Fruit fly (Drosophila melanogaster) Kc167 (cell line): ENCODE results near the gene eloF.

Experiments
- Myc ChIP-seq: fragments of >200 bp; optimal IDR thresholded peaks from 2 replicates; lab custom pipeline; 2017; ENCODE audit warnings: missing external identifiers
- Sin3A ChIP-seq: fragments of >200 bp; optimal IDR thresholded peaks from 2 replicates; lab custom pipeline; 2018; ENCODE audit warnings: missing external identifiers
- h ChIP-seq: fragments of >200 bp; optimal IDR thresholded peaks from 3 replicates; lab custom pipeline; 2018; ENCODE audit warnings: missing external identifiers
- insv ChIP-seq: fragments of >200 bp; optimal IDR thresholded peaks from 3 replicates; lab custom pipeline; 2018; ENCODE audit warnings: missing external identifiers
- psq ChIP-seq: fragments of >200 bp; optimal IDR thresholded peaks from 2 replicates; lab custom pipeline; 2017; ENCODE audit warnings: missing external identifiers
- ttk ChIP-seq: sonication (Bioruptor generic); optimal IDR thresholded peaks from 2 replicates; lab custom pipeline; 2017; ENCODE audit warnings: missing external identifiers

The eloF gene

dm6 chr3R:9791177-9791806 lies 22.7 kb upstream of the eloF start, which contains the start of the genes CG12945 and CG8507:
CG12945 (minus strand) TSS chr3R:9791221.
CG8507 (plus strand) TSS chr3R:9791483.
- TF ChIP-seq psq: no peak

DNA sequence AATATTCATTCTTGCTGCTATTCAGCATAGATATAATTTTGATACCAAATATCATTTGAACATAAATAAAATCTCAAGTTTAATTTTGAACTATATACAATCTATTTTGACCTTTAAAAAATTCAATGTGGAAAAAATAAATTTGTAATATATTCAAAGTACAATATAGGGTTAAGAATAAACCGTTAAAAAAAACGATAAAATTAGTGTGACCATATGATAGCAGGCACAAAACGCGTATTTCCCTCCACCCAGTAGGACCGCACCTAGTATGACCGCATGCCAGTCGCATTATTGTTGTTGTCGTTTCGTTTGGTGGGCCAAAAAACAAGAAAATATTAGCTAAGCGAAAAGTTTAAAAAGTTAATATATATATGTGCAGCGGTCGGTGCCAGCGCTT lies 20.9 kb upstream of the eloF start, which contains the start of gene CG8516:
CG8516 (plus strand) TSS at position 278 of the 400 bp plus-strand sequence.
- TF ChIP-seq insv (lab: Kevin White, UChicago): no peak
- no peak for TF ChIP-seq Myc (lab: Kevin White, UChicago)
- no peak for TF ChIP-seq Sin3A (lab: Kevin White, UChicago)
- no peak for TF ChIP-seq h (lab: Kevin White, UChicago)
- no peak for TF ChIP-seq ttk (lab: Kevin White, UChicago)
- no peak for TF ChIP-seq psq

- TF ChIP-seq ttk (lab: Kevin White, UChicago): no peak
- no peak for TF ChIP-seq insv (lab: Kevin White, UChicago)
- no peak for TF ChIP-seq psq
- no peak for TF ChIP-seq h (lab: Kevin White, UChicago)
- TF ChIP-seq Myc (lab: Kevin White, UChicago): no peak
- TF ChIP-seq Sin3A (lab: Kevin White, UChicago): no peak
Measured at dm6 chr3R:9800644-9801330, 13.2 kb upstream of the eloF start, which contains the start of the genes CG9467 and CG8526. CG9467 (minus strand) TSS chr3R:9801026. CG8526 (plus strand) TSS chr3R:9801280.

- TF ChIP-seq h (lab: Kevin White, UChicago): no peak
- no peak for TF ChIP-seq ttk (lab: Kevin White, UChicago)
- TF ChIP-seq psq: no peak
- TF ChIP-seq insv (lab: Kevin White, UChicago): no peak
- TF ChIP-seq Sin3A (lab: Kevin White, UChicago): no peak
- no peak for TF ChIP-seq Myc (lab: Kevin White, UChicago)
Measured at dm6 chr3R:9808946-9809545, 4.9 kb upstream of the eloF start, which contains the start of gene FBXO11. FBXO11 (minus strand) TSS chr3R:9809368.

DNA sequence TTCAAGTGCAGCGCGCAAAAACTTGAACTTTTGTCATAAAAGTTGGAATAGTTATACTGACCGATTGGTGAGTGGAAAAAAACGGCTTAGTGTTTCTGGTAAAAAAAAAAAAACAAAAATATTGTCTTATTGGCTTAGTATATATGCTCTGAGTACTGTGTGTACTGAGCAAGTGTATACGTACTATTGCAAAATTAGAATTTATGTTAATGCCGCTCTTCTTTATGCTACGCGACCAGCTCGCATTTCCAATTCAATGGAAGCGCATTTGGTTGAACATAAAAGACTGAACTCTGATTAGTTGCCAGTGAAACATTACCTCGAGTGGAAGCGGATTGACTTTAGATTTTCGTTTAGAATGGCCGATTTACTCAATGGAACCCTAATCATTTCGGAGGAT lies 1.5 kb upstream of the eloF start, which contains the start of gene CG8534:
CG8534 (plus strand) TSS at position 301 of the 400 bp plus-strand sequence.
- TF ChIP-seq Myc (lab: Kevin White, UChicago): no peak
- no peak for TF ChIP-seq psq
- TF ChIP-seq h (lab: Kevin White, UChicago): no peak
- no peak for TF ChIP-seq Sin3A (lab: Kevin White, UChicago)
- TF ChIP-seq insv (lab: Kevin White, UChicago): no peak
- TF ChIP-seq ttk (lab: Kevin White, UChicago): no peak

DNA sequence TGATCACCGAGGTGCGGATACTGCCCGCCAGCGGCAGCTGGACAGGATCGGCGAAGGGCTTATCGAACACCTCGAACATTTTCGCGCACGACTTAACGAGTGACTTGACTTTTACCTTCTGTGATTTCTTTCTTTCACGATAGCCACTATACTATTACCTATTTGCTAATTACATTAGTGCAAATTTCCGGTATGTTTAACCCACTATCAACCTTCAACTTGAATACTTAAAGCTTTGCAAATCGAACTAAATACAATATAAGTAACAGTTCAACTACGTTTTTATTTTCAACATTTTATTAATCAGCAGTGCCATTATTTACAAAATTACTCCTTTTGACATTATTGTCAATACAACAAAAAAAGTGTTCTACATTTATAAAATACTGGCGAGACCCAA lies 2.9 kb downstream of the eloF start, which contains the start of gene CG16904:
CG16904 (minus strand) TSS at position 101 of the 400 bp plus-strand sequence.
- no peak for TF ChIP-seq Sin3A (lab: Kevin White, UChicago)
- TF ChIP-seq Myc (lab: Kevin White, UChicago): no peak
- no peak for TF ChIP-seq psq
- TF ChIP-seq h (lab: Kevin White, UChicago): no peak
- no peak for TF ChIP-seq ttk (lab: Kevin White, UChicago)
- no peak for TF ChIP-seq insv (lab: Kevin White, UChicago)

DNA sequence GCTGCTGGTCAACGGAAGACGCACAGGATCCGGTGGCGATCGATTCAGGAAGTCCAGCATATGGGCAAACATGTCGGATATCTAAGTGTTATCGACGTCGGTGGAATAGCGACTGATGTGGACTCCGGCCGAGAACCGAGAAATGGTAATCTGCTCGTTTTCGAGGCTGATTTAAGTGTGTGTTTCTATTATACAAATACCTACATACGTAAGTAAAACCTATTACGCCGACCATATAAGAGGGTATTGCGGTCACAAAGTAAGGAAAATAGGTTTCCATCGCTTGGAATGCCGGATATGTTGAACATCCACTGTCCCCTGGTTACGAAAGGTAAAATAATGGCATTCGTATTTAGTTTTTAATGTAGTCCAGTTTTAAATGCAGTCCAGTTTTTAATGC lies 4.3 kb downstream of the eloF start, which contains the start of gene CG9459:
CG9459 (minus strand) TSS at position 101 of the 400 bp plus-strand sequence.
- TF ChIP-seq ttk (lab: Kevin White, UChicago): no peak
- no peak for TF ChIP-seq Myc (lab: Kevin White, UChicago)
- TF ChIP-seq psq: no peak
- TF ChIP-seq h (lab: Kevin White, UChicago): no peak
- TF ChIP-seq insv (lab: Kevin White, UChicago): no peak
- TF ChIP-seq Sin3A (lab: Kevin White, UChicago): no peak

- TF ChIP-seq h (lab: Kevin White, UChicago): no peak
- TF ChIP-seq Sin3A (lab: Kevin White, UChicago): no peak
- no peak for TF ChIP-seq psq
- no peak for TF ChIP-seq insv (lab: Kevin White, UChicago)
- TF ChIP-seq Myc (lab: Kevin White, UChicago): no peak
- TF ChIP-seq ttk (lab: Kevin White, UChicago): no peak
Measured at dm6 chr3R:9819777-9820176, 5.8 kb downstream of the eloF start, which contains the start of gene CG9458. CG9458 (minus strand) TSS chr3R:9819877.

DNA sequence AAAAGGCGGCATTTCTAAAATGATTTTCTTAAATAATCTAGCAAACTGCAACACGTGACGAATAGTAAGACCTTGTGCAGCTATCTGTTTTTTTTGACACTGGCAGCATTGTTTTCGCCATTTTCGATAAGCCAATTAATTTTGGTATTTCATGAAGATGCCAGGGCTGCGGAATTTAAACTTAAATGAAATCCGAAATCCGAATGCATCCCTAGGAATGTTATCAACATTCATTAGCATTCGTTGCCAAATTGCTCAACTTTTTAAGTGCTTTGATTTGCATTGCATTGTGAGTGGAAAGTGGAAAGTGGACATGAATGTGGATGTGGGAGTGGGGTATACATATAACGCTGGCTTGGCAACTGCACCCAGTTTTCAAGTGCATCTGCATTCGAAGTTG lies 7.1 kb downstream of the eloF start, which contains the start of gene CG42857:
CG42857 (minus strand) TSS at position 101 of the 400 bp plus-strand sequence.
- TF ChIP-seq psq: no peak
- TF ChIP-seq h (lab: Kevin White, UChicago): no peak
- no peak for TF ChIP-seq Myc (lab: Kevin White, UChicago)
- TF ChIP-seq Sin3A (lab: Kevin White, UChicago): no peak
- no peak for TF ChIP-seq insv (lab: Kevin White, UChicago)
- no peak for TF ChIP-seq ttk (lab: Kevin White, UChicago)

DNA sequence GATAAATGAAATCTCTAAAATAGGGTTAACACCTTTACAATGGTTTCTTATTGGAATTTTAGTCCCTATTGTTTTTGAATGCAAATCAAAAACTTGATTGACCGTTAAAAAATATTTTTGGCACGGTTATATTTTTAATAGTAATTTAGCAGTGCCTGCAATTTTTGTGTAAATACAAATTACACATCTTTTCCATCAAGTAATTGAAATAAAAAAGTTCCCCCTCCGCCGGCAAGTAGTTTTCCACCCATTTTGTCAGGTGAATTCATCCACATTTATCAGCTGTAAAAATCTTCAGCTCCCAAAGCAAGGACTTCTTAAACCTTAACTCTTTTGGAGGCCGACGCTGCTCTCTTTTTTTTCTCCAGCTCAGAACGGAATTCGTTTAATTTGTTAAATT lies 9.8 kb downstream of the eloF start, which contains the start of gene CG34302:
CG34302 (minus strand) TSS at position 101 of the 400 bp plus-strand sequence.
- no peak for TF ChIP-seq h (lab: Kevin White, UChicago)
- TF ChIP-seq Sin3A (lab: Kevin White, UChicago): no peak
- no peak for TF ChIP-seq insv (lab: Kevin White, UChicago)
- no peak for TF ChIP-seq ttk (lab: Kevin White, UChicago)
- TF ChIP-seq psq: no peak

DNA sequence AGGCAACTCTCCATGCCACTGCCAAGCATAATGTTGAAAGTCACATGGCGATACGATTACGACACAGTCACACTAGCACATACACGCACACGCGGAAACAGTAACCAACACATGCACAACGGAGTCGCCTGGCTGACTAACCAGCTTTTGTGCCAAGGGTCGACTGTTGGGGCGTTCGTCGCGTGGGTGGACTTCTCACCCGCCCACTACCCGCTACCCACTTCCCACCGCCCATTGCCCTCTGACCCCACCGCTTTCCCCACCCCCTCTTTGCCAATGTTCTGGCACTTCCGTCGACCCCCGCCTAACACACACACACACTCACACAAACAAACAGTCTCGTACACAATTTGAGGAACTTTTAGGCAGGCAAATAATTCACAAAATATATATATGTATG lies 37.7 kb downstream of the eloF start:
- TF ChIP-seq insv (lab: Kevin White, UChicago) (no peak), h (lab: Kevin White, UChicago) (no peak), Myc (lab: Kevin White, UChicago) (no peak), ttk (lab: Kevin White, UChicago) (no peak)
